Worm (Caenorhabditis elegans) whole organism, L2 larva: ENCODE data around the gene F31F6.3.

Source experiments
- C34F6.9 ChIP-seq: fragments of 150-350 bp; optimal IDR thresholded peaks from 2 replicates; lab custom pipeline; 2014; ENCODE audit warnings: missing biosample characterization, missing genetic modification characterization
- Y55F3AM.14 ChIP-seq: fragments of 200-800 bp; sonication (Bioruptor generic); optimal IDR thresholded peaks from 2 replicates; lab custom pipeline; 2018; ENCODE audit warnings: mild to moderate bottlenecking, missing genetic modification characterization, missing compliant biosample characterization
- aly-2 ChIP-seq: fragments of 150-350 bp; optimal IDR thresholded peaks from 2 replicates; lab custom pipeline; 2014; ENCODE audit warnings: missing biosample characterization, missing genetic modification characterization
- ama-1 ChIP-seq: fragments of 150-350 bp; optimal IDR thresholded peaks from 2 replicates; lab custom pipeline; 2018; ENCODE audit warnings: inconsistent platforms
- lin-13 ChIP-seq: fragments of 150-350 bp; optimal IDR thresholded peaks from 2 replicates; lab custom pipeline; 2014; ENCODE audit warnings: missing biosample characterization, missing genetic modification reagents, missing genetic modification characterization
- lsy-2 ChIP-seq, 2 experiments: fragments of 150-350 bp in 1 of 2; sonication (generic microtip) in 1 of 2; optimal IDR thresholded peaks; 2 replicates each; lab custom pipeline; 2014 to 2017; ENCODE audit warnings: missing biosample characterization in 2 of 2, missing genetic modification characterization in 2 of 2
- nhr-11 ChIP-seq: fragments of 150-350 bp; optimal IDR thresholded peaks from 2 replicates; lab custom pipeline; 2014; ENCODE audit warnings: missing biosample characterization, missing genetic modification characterization
- nhr-237 ChIP-seq: fragments of 150-350 bp; optimal IDR thresholded peaks from 2 replicates; lab custom pipeline; 2014; ENCODE audit warnings: missing biosample characterization, missing genetic modification characterization
- nhr-25 ChIP-seq: fragments of 150-350 bp; sonication (generic microtip); optimal IDR thresholded peaks from 3 replicates; lab custom pipeline; 2014; ENCODE audit warnings: missing biosample characterization, missing genetic modification characterization
- nhr-77 ChIP-seq: fragments of 150-350 bp; optimal IDR thresholded peaks from 2 replicates; lab custom pipeline; 2014; ENCODE audit warnings: missing biosample characterization, missing genetic modification characterization
- ztf-4 ChIP-seq: fragments of 150-350 bp; optimal IDR thresholded peaks from 2 replicates; lab custom pipeline; 2014; ENCODE audit warnings: missing biosample characterization, missing genetic modification characterization

ce11 chrX:14898205-14898604, 25.5 kb upstream of the F31F6.3 start, which contains the start of gene lips-8:
- TF ChIP-seq Y55F3AM.14 (GFP tag; lab: Kevin White, UChicago) = no peak
- TF ChIP-seq ztf-4 (tag; lab: Kevin White, UChicago) = no peak
- no peak for TF ChIP-seq nhr-77 (tag; lab: Kevin White, UChicago)
- no peak for TF ChIP-seq nhr-11 (tag; lab: Kevin White, UChicago)
- TF ChIP-seq nhr-237 (tag; lab: Kevin White, UChicago) = no peak
- TF ChIP-seq C34F6.9 = no peak
- no peak for TF ChIP-seq ama-1
- TF ChIP-seq nhr-25 = no peak
- TF ChIP-seq lin-13 (GFP tag; lab: Kevin White, UChicago) = no peak
- no peak for TF ChIP-seq aly-2 (tag; lab: Kevin White, UChicago)
- no peak for TF ChIP-seq lsy-2 (tag; optimal IDR thresholded peaks at IDR 0.05; lab: Kevin White, UChicago)
